Fruit fly (Drosophila melanogaster): ENCODE results near the gene Hmu.

The Hmu gene

DNA sequence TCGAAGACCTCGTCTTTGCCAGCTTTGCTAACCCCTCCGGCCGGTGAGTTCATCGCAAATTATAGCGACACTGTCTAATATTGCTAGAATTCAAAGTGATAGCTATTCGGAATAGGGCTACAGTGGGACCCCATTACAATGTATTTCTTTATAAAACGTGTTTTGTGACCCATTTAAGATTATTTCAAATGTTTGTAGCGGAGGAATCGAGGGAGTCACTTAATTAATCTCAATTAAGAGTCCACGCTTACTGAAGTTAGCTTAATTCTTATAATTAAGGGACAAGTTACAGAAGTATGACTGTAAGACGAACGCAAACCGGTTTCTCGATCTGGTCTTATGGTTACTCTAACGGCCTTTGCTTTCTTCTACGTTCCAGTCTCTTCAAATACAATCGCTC is 1.1 kb downstream of the Hmu start:
- TF ChIP-seq EcR (GFP tag; optimal IDR thresholded peaks at IDR 0.05) (no peak), CG32121 (GFP tag; IDR thresholded peaks at IDR 0.05) (no peak), Snoo (tag; optimal IDR thresholded peaks at IDR 0.05) (no peak), CG13204 (GFP tag; optimal IDR thresholded peaks at IDR 0.05) (no peak), Pif1B (GFP tag; optimal IDR thresholded peaks at IDR 0.05) (peak; percentile 32), CG34367 (tag; optimal IDR thresholded peaks at IDR 0.05) (no peak), CG4496 (GFP tag; IDR thresholded peaks at IDR 0.05) (peak; percentile 76; the same call in 2 of the 3 replicates), CG14655 (GFP tag; optimal IDR thresholded peaks at IDR 0.05) (peak; percentile 75), D1 (tag; optimal IDR thresholded peaks at IDR 0.05) (no peak), Ets98B (GFP tag; IDR thresholded peaks at IDR 0.05) (peak; percentile 55; the same call in 1 of the 2 replicates), CG12605 (GFP tag; IDR thresholded peaks at IDR 0.05) (peak; percentile 43; the same call in 1 of the 2 replicates), CG9948 (tag; optimal IDR thresholded peaks at IDR 0.05) (peak; percentile 16), fd96Ca (GFP tag; IDR thresholded peaks at IDR 0.05) (0 out of 3 replicates have a peak, but pooled peaks have one; percentile 41), rn (GFP tag; IDR thresholded peaks at IDR 0.05) (no peak), Pif1A (GFP tag; optimal IDR thresholded peaks at IDR 0.05) (peak; percentile 40), CG8301 (tag; optimal IDR thresholded peaks at IDR 0.05) (peak; percentile 80), CG15710 (tag; optimal IDR thresholded peaks at IDR 0.05) (no peak), CG10348 (GFP tag; IDR thresholded peaks at IDR 0.05) (no peak), CG17806 (tag; optimal IDR thresholded peaks at IDR 0.05) (no peak), CG8159 (tag; optimal IDR thresholded peaks at IDR 0.05) (no peak), gl (tag; optimal IDR thresholded peaks at IDR 0.05) (no peak)

DNA sequence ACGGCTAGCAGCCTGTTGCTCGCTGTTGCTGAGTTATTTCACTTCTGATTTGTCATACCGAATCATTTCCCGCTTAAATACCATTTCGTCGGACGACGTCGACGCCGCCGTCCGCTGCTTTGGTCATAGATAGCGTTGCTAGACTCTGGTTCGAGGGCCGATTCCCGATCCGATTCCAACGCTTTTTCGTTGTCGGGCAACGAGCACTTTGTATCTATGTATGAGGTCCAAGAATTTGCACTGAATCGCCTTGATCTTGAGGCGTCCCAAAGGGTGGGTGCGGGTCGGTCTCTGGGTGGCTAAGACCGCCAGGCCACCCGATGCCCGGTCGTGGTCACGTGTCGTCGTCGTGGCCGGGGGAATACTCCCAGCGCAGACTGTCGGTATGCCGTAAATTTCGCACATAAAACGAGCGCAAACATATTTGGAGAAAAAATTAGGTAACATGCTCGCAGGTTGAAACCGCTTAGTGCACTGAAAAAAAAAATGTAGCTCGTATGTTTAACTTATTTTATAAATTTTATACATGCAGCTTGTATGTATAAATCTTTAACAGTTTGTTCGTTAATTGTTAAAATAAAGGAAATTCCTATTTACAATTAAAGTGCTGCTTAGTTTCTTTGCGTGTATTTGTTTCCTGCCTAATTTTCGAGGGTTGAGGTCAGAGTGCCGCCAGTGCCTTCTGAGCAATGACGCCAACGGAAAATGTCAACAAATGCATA is 3.8 kb downstream of the Hmu start, which contains the start of gene CG3348:
TSS of gene CG3348 (minus strand) at position 51 of the 722 bp plus-strand sequence.
- TF ChIP-seq CG32121 (GFP tag; IDR thresholded peaks at IDR 0.05): no peak
- TF ChIP-seq Ets98B (GFP tag; IDR thresholded peaks at IDR 0.05): no peak
- TF ChIP-seq CG10348 (GFP tag; IDR thresholded peaks at IDR 0.05): no peak
- no peak for TF ChIP-seq fd96Ca (GFP tag; IDR thresholded peaks at IDR 0.05)
- peak; percentile 3 for TF ChIP-seq CG8159 (tag; optimal IDR thresholded peaks at IDR 0.05)
- no peak for TF ChIP-seq CG13204 (GFP tag; optimal IDR thresholded peaks at IDR 0.05)
- TF ChIP-seq CG4496 (GFP tag; IDR thresholded peaks at IDR 0.05): 0 out of 3 replicates have a peak, but pooled peaks have one; percentile 44

DNA sequence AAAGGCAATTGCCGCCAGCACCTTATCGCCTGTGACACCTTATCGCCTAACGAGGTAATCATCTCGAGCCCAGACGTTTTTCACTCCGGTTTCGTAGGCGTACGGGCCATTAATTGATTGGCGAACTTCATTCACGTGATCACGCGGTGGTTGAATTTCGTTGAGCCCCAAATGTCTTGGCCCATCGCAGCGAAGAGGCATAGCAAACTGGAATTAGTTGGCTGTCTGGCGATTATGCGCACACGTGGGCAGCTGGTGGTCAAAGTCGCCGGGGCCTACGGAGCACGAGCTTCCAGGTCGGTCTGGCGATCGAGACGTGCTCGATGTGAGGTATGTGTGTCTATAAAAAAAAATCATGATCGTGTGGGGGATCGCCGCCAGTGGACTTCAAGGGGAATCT is 4.5 kb downstream of the Hmu start:
- TF ChIP-seq rn (GFP tag; IDR thresholded peaks at IDR 0.05): no peak
- TF ChIP-seq D1 (tag; optimal IDR thresholded peaks at IDR 0.05): no peak
- TF ChIP-seq Snoo (tag; optimal IDR thresholded peaks at IDR 0.05): no peak
- TF ChIP-seq fd96Ca (GFP tag; IDR thresholded peaks at IDR 0.05): no peak
- no peak for TF ChIP-seq CG8301 (tag; optimal IDR thresholded peaks at IDR 0.05)
- TF ChIP-seq gl (tag; optimal IDR thresholded peaks at IDR 0.05): no peak
- no peak for TF ChIP-seq EcR (GFP tag; optimal IDR thresholded peaks at IDR 0.05)
- TF ChIP-seq CG14655 (GFP tag; optimal IDR thresholded peaks at IDR 0.05): no peak
- TF ChIP-seq Ets98B (GFP tag; IDR thresholded peaks at IDR 0.05): no peak
- TF ChIP-seq CG32121 (GFP tag; IDR thresholded peaks at IDR 0.05): no peak
- no peak for TF ChIP-seq CG17806 (tag; optimal IDR thresholded peaks at IDR 0.05)

DNA sequence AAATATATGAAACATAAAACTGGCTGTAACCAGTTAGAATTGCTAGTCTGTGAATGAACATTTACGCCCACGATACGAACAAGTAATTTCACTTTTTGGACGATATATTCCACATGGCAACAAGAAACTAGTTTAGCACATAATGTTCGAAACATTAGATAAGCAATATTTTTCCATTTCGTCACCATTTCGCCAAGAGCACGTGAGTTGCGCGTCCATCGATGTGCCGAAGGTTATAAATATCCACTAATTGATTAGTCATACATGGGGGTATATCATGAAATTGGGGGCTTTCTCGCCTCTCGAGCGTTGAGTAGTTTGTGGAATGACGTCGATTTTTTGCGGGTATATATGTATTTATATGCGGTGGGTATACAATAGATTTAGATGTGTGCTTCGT is 5.5 kb downstream of the Hmu start:
- TF ChIP-seq CG8159 (tag; optimal IDR thresholded peaks at IDR 0.05): no peak
- TF ChIP-seq EcR (GFP tag; optimal IDR thresholded peaks at IDR 0.05): no peak
- TF ChIP-seq CG12605 (GFP tag; IDR thresholded peaks at IDR 0.05): no peak
- no peak for TF ChIP-seq gl (tag; optimal IDR thresholded peaks at IDR 0.05)
- no peak for TF ChIP-seq rn (GFP tag; IDR thresholded peaks at IDR 0.05)
- TF ChIP-seq CG32121 (GFP tag; IDR thresholded peaks at IDR 0.05): no peak
- TF ChIP-seq D1 (tag; optimal IDR thresholded peaks at IDR 0.05): no peak
- no peak for TF ChIP-seq Snoo (tag; optimal IDR thresholded peaks at IDR 0.05)
- no peak for TF ChIP-seq CG9948 (tag; optimal IDR thresholded peaks at IDR 0.05)
- TF ChIP-seq CG17806 (tag; optimal IDR thresholded peaks at IDR 0.05): no peak
- TF ChIP-seq Pif1A (GFP tag; optimal IDR thresholded peaks at IDR 0.05): no peak

DNA sequence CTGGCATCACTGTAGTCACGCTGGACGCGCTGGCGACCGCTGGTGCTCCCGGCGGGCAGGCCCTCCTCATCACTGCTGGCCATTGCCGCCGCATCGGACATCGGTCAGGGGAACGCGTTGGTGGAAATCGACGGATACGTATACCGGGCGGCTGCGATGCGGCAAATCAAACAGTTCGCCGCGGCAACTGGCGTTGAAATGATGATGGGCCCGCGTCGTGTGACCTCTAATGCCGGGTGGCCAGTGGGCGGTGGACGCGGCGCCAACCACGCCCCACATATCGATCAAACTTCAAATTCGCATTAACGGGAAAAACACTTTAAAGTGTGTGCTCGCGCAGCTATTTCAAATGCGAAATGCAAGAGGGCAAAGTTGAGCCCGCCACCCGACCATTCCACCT is 33.7 kb downstream of the Hmu start, which contains the start of gene CG3339:
TSS of gene CG3339 (minus strand) at position 101 of the 400 bp plus-strand sequence.
- TF ChIP-seq Snoo (tag; optimal IDR thresholded peaks at IDR 0.05): no peak
- no peak for TF ChIP-seq CG13204 (GFP tag; optimal IDR thresholded peaks at IDR 0.05)
- TF ChIP-seq D1 (tag; optimal IDR thresholded peaks at IDR 0.05): no peak
- no peak for TF ChIP-seq rn (GFP tag; IDR thresholded peaks at IDR 0.05)
- TF ChIP-seq Ets98B (GFP tag; IDR thresholded peaks at IDR 0.05): no peak
- no peak for TF ChIP-seq Pif1B (GFP tag; optimal IDR thresholded peaks at IDR 0.05)
- no peak for TF ChIP-seq gl (tag; optimal IDR thresholded peaks at IDR 0.05)
- no peak for TF ChIP-seq CG15710 (tag; optimal IDR thresholded peaks at IDR 0.05)
- no peak for TF ChIP-seq CG14655 (GFP tag; optimal IDR thresholded peaks at IDR 0.05)
- no peak for TF ChIP-seq Pif1A (GFP tag; optimal IDR thresholded peaks at IDR 0.05)

DNA sequence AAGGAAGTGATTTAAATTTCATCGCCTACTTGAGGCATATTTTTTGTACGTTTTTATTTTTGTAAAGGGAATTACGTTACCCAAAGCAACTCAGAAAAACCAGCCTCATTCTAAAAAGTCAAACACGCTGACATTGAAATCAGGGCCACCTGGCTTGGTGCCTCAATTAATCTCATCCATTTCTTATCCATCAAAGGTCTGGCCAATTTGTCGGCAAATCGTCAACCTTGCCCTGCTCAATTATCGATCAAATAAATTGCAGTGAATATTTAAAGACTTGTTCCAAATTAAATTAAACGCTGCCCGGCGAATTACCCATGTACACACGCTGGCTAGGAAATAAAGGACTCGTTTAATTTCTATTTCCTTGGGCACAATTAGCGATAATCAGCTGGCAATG is 42.2 kb downstream of the Hmu start, which contains the start of gene CG3330:
TSS of gene CG3330 (minus strand) at position 101 of the 400 bp plus-strand sequence.
- no peak for TF ChIP-seq D1 (tag; optimal IDR thresholded peaks at IDR 0.05)
- TF ChIP-seq Pif1A (GFP tag; optimal IDR thresholded peaks at IDR 0.05): no peak
- TF ChIP-seq CG4496 (GFP tag; IDR thresholded peaks at IDR 0.05): no peak
- no peak for TF ChIP-seq CG15710 (tag; optimal IDR thresholded peaks at IDR 0.05)
- no peak for TF ChIP-seq EcR (GFP tag; optimal IDR thresholded peaks at IDR 0.05)
- no peak for TF ChIP-seq CG8159 (tag; optimal IDR thresholded peaks at IDR 0.05)
- TF ChIP-seq Ets98B (GFP tag; IDR thresholded peaks at IDR 0.05): no peak
- no peak for TF ChIP-seq CG17806 (tag; optimal IDR thresholded peaks at IDR 0.05)
- TF ChIP-seq CG9948 (tag; optimal IDR thresholded peaks at IDR 0.05): no peak
- no peak for TF ChIP-seq CG32121 (GFP tag; IDR thresholded peaks at IDR 0.05)

Measured in whole organism, pupa.